Worm (Caenorhabditis elegans) whole organism, young adult: ENCODE measurements around the gene Y61A9LA.10.

Source experiments
- B0019.2 ChIP-seq: fragments of 200-800 bp; sonication (Bioruptor generic); conservative IDR thresholded peaks from 2 replicates; pipeline ENCODE4 v1.3.6; 2022; ENCODE audit warnings: missing genetic modification reagents, missing genetic modification characterization, missing compliant biosample characterization
- F22D6.2 ChIP-seq: sonication (generic microtip); optimal IDR thresholded peaks from 2 replicates; lab custom pipeline; 2016; ENCODE audit warnings: mild to moderate bottlenecking, missing genetic modification characterization, missing compliant biosample characterization
- F52B5.7 ChIP-seq: sonication (generic microtip); optimal IDR thresholded peaks from 2 replicates; lab custom pipeline; 2016; ENCODE audit warnings: mild to moderate bottlenecking, missing genetic modification characterization, missing compliant biosample characterization
- Y95B8A.8 ChIP-seq: fragments of 200-800 bp; sonication (Bioruptor generic); IDR thresholded peaks from 2 replicates; pipeline ENCODE4 v1.3.6; 2022; ENCODE audit warnings: missing genetic modification reagents, missing genetic modification characterization, missing compliant biosample characterization
- bed-1 ChIP-seq: fragments of 200-800 bp; sonication (Bioruptor generic); IDR thresholded peaks from 2 replicates; pipeline ENCODE4 v1.3.6; 2022; ENCODE audit warnings: missing genetic modification reagents, missing genetic modification characterization, missing compliant biosample characterization
- egl-18 ChIP-seq: fragments of 200-800 bp; sonication (Bioruptor generic); IDR thresholded peaks from 2 replicates; pipeline ENCODE4 v1.3.6; 2022; ENCODE audit warnings: missing genetic modification reagents, missing genetic modification characterization, missing compliant biosample characterization
- mes-4 ChIP-seq: sonication (generic microtip); optimal IDR thresholded peaks from 2 replicates; lab custom pipeline; 2016; ENCODE audit warnings: missing genotype, missing genetic modification characterization, missing compliant biosample characterization
- nfya-2 ChIP-seq: fragments of 200-800 bp; sonication (Bioruptor generic); IDR thresholded peaks from 2 replicates; pipeline ENCODE4 v1.3.6; 2022; ENCODE audit warnings: missing genetic modification reagents, missing genetic modification characterization, missing compliant biosample characterization
- rcor-1 ChIP-seq: fragments of 200-800 bp; sonication (Bioruptor generic); IDR thresholded peaks from 2 replicates; pipeline ENCODE4 v1.3.6; 2022; ENCODE audit warnings: missing genetic modification reagents, missing genetic modification characterization, missing compliant biosample characterization

- TF ChIP-seq rcor-1 (GFP tag; lab: Robert Waterston, UW): no peak
- no peak for TF ChIP-seq B0019.2 (GFP tag; lab: Robert Waterston, UW)
- TF ChIP-seq F52B5.7 (tag; lab: Kevin White, UChicago): no peak
- no peak for TF ChIP-seq F22D6.2 (tag; lab: Kevin White, UChicago)
- no peak for TF ChIP-seq mes-4 (tag; lab: Kevin White, UChicago)
- no peak for TF ChIP-seq egl-18 (GFP tag; lab: Robert Waterston, UW)
- TF ChIP-seq bed-1 (GFP tag; lab: Robert Waterston, UW): no peak
- no peak for TF ChIP-seq Y95B8A.8
- TF ChIP-seq nfya-2: no peak
Observed at ce11 chrV:4580594-4580993, 35.0 kb downstream of the Y61A9LA.10 start.
